Worm (Caenorhabditis elegans) whole organism, young adult: ENCODE results near the gene F19B6.1.

Experiments
- attf-5 ChIP-seq: fragments of 200-800 bp; sonication (Bioruptor generic); optimal IDR thresholded peaks from 2 replicates; lab custom pipeline; 2018; ENCODE audit warnings: mild to moderate bottlenecking, missing genetic modification characterization, missing compliant biosample characterization
- bed-2 ChIP-seq: fragments of 200-800 bp; sonication (Bioruptor generic); IDR thresholded peaks from 2 replicates; pipeline ENCODE4 v1.3.6; 2022; ENCODE audit warnings: missing genetic modification reagents, missing genetic modification characterization, missing compliant biosample characterization
- hlh-12 ChIP-seq: sonication (generic microtip); optimal IDR thresholded peaks from 2 replicates; lab custom pipeline; 2016; ENCODE audit warnings: missing genetic modification characterization, missing compliant biosample characterization
- lin-40 ChIP-seq: sonication (generic microtip); optimal IDR thresholded peaks from 2 replicates; lab custom pipeline; 2016; ENCODE audit warnings: missing genetic modification characterization, mild to moderate bottlenecking, missing compliant biosample characterization, missing genotype, missing genetic modification reagents

- TF ChIP-seq attf-5 (GFP tag; lab: Kevin White, UChicago) (no peak), lin-40 (tag; lab: Kevin White, UChicago) (no peak), hlh-12 (tag; lab: Kevin White, UChicago) (no peak), bed-2 (GFP tag; lab: Robert Waterston, UW) (no peak)
Measured at ce11 chrIV:12366571-12366970, 30.7 kb upstream of the F19B6.1 start.
